Worm (Caenorhabditis elegans): Measurements from ENCODE around the gene hsp-12.6.

ce11 chrIV:9485040-9485439, 38.0 kb upstream of the hsp-12.6 start, which contains the start of gene gadr-2:
- TF ChIP-seq tab-1 (GFP tag; IDR thresholded peaks at IDR 0.05), result no peak
- no peak for TF ChIP-seq klf-2 (GFP tag; conservative IDR thresholded peaks at IDR 0.05)

Measured in whole organism, midembryonic.